Fruit fly (Drosophila melanogaster) whole organism, embryonic: Measurements from ENCODE around the gene CG43439.

Experiments
- Abd-B ChIP-seq: fragments of 200-800 bp; sonication (Bioruptor generic); optimal IDR thresholded peaks from 2 replicates; lab custom pipeline; 2018; ENCODE audit warnings: missing biosample characterization, mild to moderate bottlenecking, missing genetic modification characterization, moderate library complexity
- Bgb ChIP-seq: fragments of 200-800 bp; sonication (Bioruptor generic); IDR thresholded peaks from 2 replicates; pipeline ENCODE4 v1.3.6; 2022; ENCODE audit warnings: missing biosample characterization, missing genetic modification characterization; ENCODE audit not compliant: partially characterized antibody
- CG1024 ChIP-seq: fragments of 200-800 bp; sonication (Bioruptor generic); IDR thresholded peaks from 2 replicates; pipeline ENCODE4 v1.3.6; 2022; ENCODE audit warnings: missing biosample characterization, missing genetic modification characterization
- CG10321 ChIP-seq: fragments of 200-800 bp; sonication (Bioruptor generic); IDR thresholded peaks from 2 replicates; pipeline ENCODE4 v1.3.6; 2022; ENCODE audit warnings: missing biosample characterization, missing genetic modification characterization
- CG12104 ChIP-seq: fragments of 200-800 bp; sonication (Bioruptor generic); optimal IDR thresholded peaks from 3 replicates; lab custom pipeline; 2016; ENCODE audit warnings: missing biosample characterization, missing genetic modification characterization
- CG13123 ChIP-seq: fragments of 200-800 bp; sonication (Bioruptor generic); optimal IDR thresholded peaks from 2 replicates; lab custom pipeline; 2016; ENCODE audit warnings: missing biosample characterization, missing genetic modification characterization
- CG13624 ChIP-seq: fragments of 200-800 bp; sonication (Bioruptor generic); optimal IDR thresholded peaks from 2 replicates; lab custom pipeline; 2016; ENCODE audit warnings: missing biosample characterization, missing genetic modification characterization
- CG14014 ChIP-seq: fragments of 200-800 bp; sonication (Bioruptor generic); IDR thresholded peaks from 2 replicates; pipeline ENCODE4 v1.3.6; 2022; ENCODE audit warnings: missing biosample characterization, missing genetic modification characterization
- CG15479 ChIP-seq: fragments of 200-800 bp; sonication (Bioruptor generic); optimal IDR thresholded peaks from 3 replicates; lab custom pipeline; 2019; ENCODE audit warnings: missing biosample characterization, mild to moderate bottlenecking, missing genetic modification characterization, moderate library complexity
- CG15696 ChIP-seq: fragments of 200-800 bp; sonication (Bioruptor generic); optimal IDR thresholded peaks from 2 replicates; lab custom pipeline; 2019; ENCODE audit warnings: missing biosample characterization, mild to moderate bottlenecking, missing genetic modification characterization, moderate library complexity
- CG16813 ChIP-seq: fragments of 200-800 bp; sonication (Bioruptor generic); IDR thresholded peaks from 3 replicates; pipeline ENCODE4 v1.3.6; 2022; ENCODE audit warnings: missing biosample characterization, missing genetic modification characterization; ENCODE audit not compliant: partially characterized antibody
- CG17829 ChIP-seq: fragments of 200-800 bp; optimal IDR thresholded peaks from 2 replicates; lab custom pipeline; 2019; ENCODE audit warnings: missing biosample characterization, mild to moderate bottlenecking, missing genetic modification characterization, moderate library complexity
- CG18476 ChIP-seq: fragments of 200-800 bp; sonication (Bioruptor generic); optimal IDR thresholded peaks from 2 replicates; lab custom pipeline; 2016; ENCODE audit warnings: missing biosample characterization, mild to moderate bottlenecking, missing genetic modification characterization
- CG30020 ChIP-seq: fragments of 200-800 bp; optimal IDR thresholded peaks from 2 replicates; lab custom pipeline; 2019; ENCODE audit warnings: missing biosample characterization, mild to moderate bottlenecking, missing genetic modification characterization, moderate library complexity
- CG30431 ChIP-seq: fragments of 200-800 bp; sonication (Bioruptor generic); optimal IDR thresholded peaks from 2 replicates; lab custom pipeline; 2017; ENCODE audit warnings: missing biosample characterization, missing genetic modification characterization
- CG4360 ChIP-seq: fragments of 200-800 bp; sonication (Bioruptor generic); IDR thresholded peaks from 2 replicates; pipeline ENCODE4 v1.3.6; 2022; ENCODE audit warnings: missing biosample characterization, missing genetic modification characterization
- CG7928 ChIP-seq: fragments of 200-800 bp; sonication (Bioruptor generic); optimal IDR thresholded peaks from 2 replicates; lab custom pipeline; 2017; ENCODE audit warnings: missing biosample characterization, mild to moderate bottlenecking, missing genetic modification characterization
- CG9727 ChIP-seq: fragments of 200-800 bp; sonication (Bioruptor generic); optimal IDR thresholded peaks from 3 replicates; lab custom pipeline; 2017; ENCODE audit warnings: missing biosample characterization, mild to moderate bottlenecking, missing genetic modification characterization
- D19B ChIP-seq: fragments of 200-800 bp; sonication (Bioruptor generic); optimal IDR thresholded peaks from 2 replicates; lab custom pipeline; 2017; ENCODE audit warnings: missing biosample characterization, mild to moderate bottlenecking, missing genetic modification characterization
- Deaf1 ChIP-seq: fragments of 200-800 bp; optimal IDR thresholded peaks from 3 replicates; lab custom pipeline; 2019; ENCODE audit warnings: missing biosample characterization, mild to moderate bottlenecking, missing genetic modification characterization, moderate library complexity
- Hr51 ChIP-seq, 2 experiments: fragments of 200-800 bp; sonication (Bioruptor generic); optimal IDR thresholded peaks; 2 replicates in 1 of 2; 3 replicates in 1 of 2; lab custom pipeline; 2016 to 2018; ENCODE audit warnings: missing biosample characterization in 2 of 2, missing genetic modification characterization in 2 of 2, mild to moderate bottlenecking in 1 of 2, moderate library complexity in 1 of 2
- Hr78 ChIP-seq, 2 experiments: fragments of 200-800 bp in 1 of 2; fragments of >200 bp in 1 of 2; sonication (Bioruptor generic) in 1 of 2; optimal IDR thresholded peaks; 2 replicates each; lab custom pipeline; 2017 to 2019; ENCODE audit warnings: missing biosample characterization in 2 of 2, missing genetic modification characterization in 2 of 2, mild to moderate bottlenecking in 1 of 2, moderate library complexity in 1 of 2
- Jarid2 ChIP-seq: fragments of 200-800 bp; sonication (Bioruptor generic); optimal IDR thresholded peaks from 3 replicates; lab custom pipeline; 2017; ENCODE audit warnings: mild to moderate bottlenecking, missing biosample characterization, missing genetic modification reagents, missing genetic modification characterization
- Kr ChIP-seq: fragments of 200-800 bp; sonication (Bioruptor generic); optimal IDR thresholded peaks from 2 replicates; lab custom pipeline; 2017; ENCODE audit warnings: missing biosample characterization, mild to moderate bottlenecking, missing genetic modification characterization
- Lhr ChIP-seq: fragments of 200-800 bp; sonication (Bioruptor generic); optimal IDR thresholded peaks from 3 replicates; lab custom pipeline; 2017; ENCODE audit warnings: mild to moderate bottlenecking, missing biosample characterization, missing genetic modification reagents, missing genetic modification characterization
- Mad ChIP-seq: fragments of 200-800 bp; sonication (Bioruptor generic); optimal IDR thresholded peaks from 2 replicates; lab custom pipeline; 2016; ENCODE audit warnings: missing biosample characterization, missing genetic modification characterization
- Nf-YA ChIP-seq: fragments of 200-800 bp; sonication (Bioruptor generic); IDR thresholded peaks from 2 replicates; pipeline ENCODE4 v1.3.6; 2022; ENCODE audit warnings: missing biosample characterization, missing genetic modification characterization
- Nf-YB ChIP-seq: fragments of 200-800 bp; sonication (Bioruptor generic); optimal IDR thresholded peaks from 3 replicates; lab custom pipeline; 2019; ENCODE audit warnings: missing biosample characterization, mild to moderate bottlenecking, missing genetic modification characterization, moderate library complexity
- NfI ChIP-seq: fragments of 200-800 bp; sonication (Bioruptor generic); optimal IDR thresholded peaks from 3 replicates; lab custom pipeline; 2018; ENCODE audit warnings: missing biosample characterization, mild to moderate bottlenecking, missing genetic modification characterization, moderate library complexity
- ac ChIP-seq: fragments of 200-800 bp; sonication (Bioruptor generic); optimal IDR thresholded peaks from 3 replicates; lab custom pipeline; 2017; ENCODE audit warnings: missing biosample characterization, mild to moderate bottlenecking, missing genetic modification characterization
- cad ChIP-seq: fragments of >200 bp; optimal IDR thresholded peaks from 2 replicates; lab custom pipeline; 2017; ENCODE audit warnings: missing biosample characterization, missing genetic modification characterization
- cas ChIP-seq: fragments of 200-800 bp; sonication (Bioruptor generic); IDR thresholded peaks from 2 replicates; pipeline ENCODE4 v1.3.6; 2022; ENCODE audit warnings: missing biosample characterization, missing genetic modification characterization
- ci ChIP-seq: fragments of 200-800 bp; sonication (Bioruptor generic); IDR thresholded peaks from 3 replicates; pipeline ENCODE4 v1.3.6; 2022; ENCODE audit warnings: missing biosample characterization, missing genetic modification characterization
- dimm ChIP-seq: fragments of 200-800 bp; sonication (Bioruptor generic); IDR thresholded peaks from 2 replicates; pipeline ENCODE4 v1.3.6; 2022; ENCODE audit warnings: missing biosample characterization, missing genetic modification characterization
- emc ChIP-seq: fragments of 200-800 bp; sonication (Bioruptor generic); optimal IDR thresholded peaks from 2 replicates; lab custom pipeline; 2016; ENCODE audit warnings: missing biosample characterization, missing genetic modification characterization
- kni ChIP-seq: fragments of 200-800 bp; sonication (Bioruptor generic); optimal IDR thresholded peaks from 3 replicates; lab custom pipeline; 2017; ENCODE audit warnings: mild to moderate bottlenecking, missing biosample characterization, missing genetic modification reagents, missing genetic modification characterization
- lbe ChIP-seq: fragments of 200-800 bp; sonication (Bioruptor generic); optimal IDR thresholded peaks from 2 replicates; lab custom pipeline; 2016; ENCODE audit warnings: missing biosample characterization, mild to moderate bottlenecking, missing genetic modification characterization
- nerfin-2 ChIP-seq: fragments of 200-800 bp; sonication (Bioruptor generic); IDR thresholded peaks from 2 replicates; pipeline ENCODE4 v1.3.6; 2022; ENCODE audit warnings: missing biosample characterization, missing genetic modification characterization; ENCODE audit not compliant: partially characterized antibody
- onecut ChIP-seq: fragments of 200-800 bp; sonication (Bioruptor generic); IDR thresholded peaks from 2 replicates; pipeline ENCODE4 v1.3.6; 2022; ENCODE audit warnings: missing biosample characterization, missing genetic modification characterization
- phol ChIP-seq: fragments of 200-800 bp; sonication (Bioruptor generic); optimal IDR thresholded peaks from 3 replicates; lab custom pipeline; 2018; ENCODE audit warnings: missing biosample characterization, mild to moderate bottlenecking, missing genetic modification characterization, moderate library complexity
- pnt ChIP-seq: fragments of 200-800 bp; sonication (Bioruptor generic); optimal IDR thresholded peaks from 3 replicates; lab custom pipeline; 2016; ENCODE audit warnings: missing biosample characterization, missing genetic modification characterization
- ranshi ChIP-seq: fragments of 200-800 bp; sonication (Bioruptor generic); IDR thresholded peaks from 2 replicates; pipeline ENCODE4 v1.3.6; 2022; ENCODE audit warnings: missing biosample characterization, missing genetic modification characterization
- scrt ChIP-seq: fragments of 200-800 bp; sonication (Bioruptor generic); optimal IDR thresholded peaks from 2 replicates; lab custom pipeline; 2018; ENCODE audit warnings: missing biosample characterization, mild to moderate bottlenecking, missing genetic modification characterization, moderate library complexity
- sisA ChIP-seq: fragments of 200-800 bp; sonication (Bioruptor generic); IDR thresholded peaks from 2 replicates; pipeline ENCODE4 v1.3.6; 2022; ENCODE audit warnings: missing biosample characterization, missing genetic modification characterization
- tup ChIP-seq: fragments of 200-800 bp; sonication (Bioruptor generic); optimal IDR thresholded peaks from 2 replicates; lab custom pipeline; 2016; ENCODE audit warnings: missing biosample characterization, mild to moderate bottlenecking, missing genetic modification characterization, moderate library complexity
- vvl ChIP-seq: fragments of 200-800 bp; sonication (Bioruptor generic); IDR thresholded peaks from 2 replicates; pipeline ENCODE4 v1.3.6; 2022; ENCODE audit warnings: missing biosample characterization, missing genetic modification characterization
- zen ChIP-seq: fragments of 200-800 bp; sonication (Bioruptor generic); optimal IDR thresholded peaks from 3 replicates; lab custom pipeline; 2018; ENCODE audit warnings: missing biosample characterization, mild to moderate bottlenecking, missing genetic modification characterization, moderate library complexity
- zen2 ChIP-seq: fragments of 200-800 bp; sonication (Bioruptor generic); IDR thresholded peaks from 3 replicates; pipeline ENCODE4 v1.3.6; 2022; ENCODE audit warnings: missing biosample characterization, missing genetic modification characterization; ENCODE audit not compliant: partially characterized antibody

Gene CG43439

DNA sequence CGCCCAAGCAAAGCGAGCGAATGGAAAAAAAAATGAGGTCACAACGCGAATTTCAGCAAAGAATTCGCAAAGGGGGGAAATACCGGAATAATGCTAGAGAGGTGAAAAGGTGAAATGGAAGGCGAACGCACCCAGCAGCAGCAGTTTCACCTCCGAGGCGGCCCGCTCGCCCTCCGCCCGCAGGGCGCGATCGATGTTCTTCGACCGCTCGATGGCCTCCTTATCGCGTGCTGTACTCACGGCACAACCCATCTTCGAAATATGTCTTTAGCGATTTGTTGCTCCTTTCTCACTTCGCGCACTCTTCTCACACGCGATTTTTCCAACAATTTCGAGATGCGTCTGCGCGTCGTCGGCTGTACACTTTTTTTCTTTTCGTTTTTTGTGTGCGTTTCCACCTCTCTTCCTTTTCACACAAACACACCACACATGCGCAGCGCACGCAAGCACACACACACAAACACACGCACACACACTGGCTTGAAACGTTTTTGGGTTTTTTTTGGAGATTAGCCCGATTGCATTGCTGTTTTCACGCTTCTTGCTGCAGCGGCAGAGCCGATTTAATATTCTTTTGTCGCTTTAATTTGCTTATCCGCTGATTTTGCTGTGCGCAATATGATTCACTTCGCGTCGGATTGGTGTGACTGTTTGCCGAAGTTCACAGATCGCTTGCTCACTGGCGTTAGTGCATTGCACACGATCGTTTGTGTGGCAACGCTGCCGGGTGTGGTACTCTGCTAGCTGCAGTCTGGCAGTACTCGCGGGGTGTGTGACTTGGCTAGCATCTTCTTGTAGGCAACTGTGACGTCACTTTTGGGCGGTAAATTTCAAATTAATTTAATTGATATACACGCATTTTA is 4.8 kb downstream of the CG43439 start, which contains the start of gene Galphai (continued):
- no peak for TF ChIP-seq Nf-YA
- peak; percentile 75 for TF ChIP-seq vvl
- peak; percentile 50; the same call in 2 of the 3 replicates for TF ChIP-seq CG16813 (GFP tag; lab: Robert Waterston, UW)
- peak; percentile 100 for TF ChIP-seq Lhr (GFP tag; lab: Kevin White, UChicago)
- peak; percentile 73 for TF ChIP-seq phol (tag; lab: Kevin White, UChicago)
- peak; percentile 49; the same call in 1 of the 2 replicates for TF ChIP-seq CG10321 (GFP tag; lab: Robert Waterston, UW)
- TF ChIP-seq CG15479 (GFP tag; lab: Kevin White, UChicago): peak; percentile 96
- TF ChIP-seq dimm (GFP tag; lab: Robert Waterston, UW): no peak
- peak; percentile 17 for TF ChIP-seq kni (GFP tag; lab: Kevin White, UChicago)
- TF ChIP-seq lbe (GFP tag; lab: Kevin White, UChicago): no peak
- peak; percentile 24 for TF ChIP-seq CG30020 (tag; lab: Kevin White, UChicago)
- TF ChIP-seq CG17829: peak; percentile 67
- TF ChIP-seq ranshi (GFP tag; lab: Robert Waterston, UW): no peak
- TF ChIP-seq Nf-YB (GFP tag; lab: Kevin White, UChicago): peak; percentile 14
- no peak for TF ChIP-seq ac (GFP tag; lab: Kevin White, UChicago)
- TF ChIP-seq Jarid2 (GFP tag; lab: Kevin White, UChicago): peak; percentile 72
- TF ChIP-seq CG1024: no peak
- peak; percentile 48 for TF ChIP-seq CG7928 (GFP tag; lab: Kevin White, UChicago)
- TF ChIP-seq CG13624 (GFP tag; lab: Kevin White, UChicago): peak; percentile 80
- no peak for TF ChIP-seq emc
- no peak for TF ChIP-seq CG9727
- peak in 1 of 2 experiments; percentile 69 for TF ChIP-seq Hr78 (GFP tag; optimal IDR thresholded peaks at IDR 0.05; lab: Kevin White, UChicago)
- no peak for TF ChIP-seq D19B
- TF ChIP-seq cad: no peak
- peak; percentile 58 for TF ChIP-seq Abd-B (GFP tag; lab: Kevin White, UChicago)
- TF ChIP-seq CG30431 (GFP tag; lab: Kevin White, UChicago): no peak
- TF ChIP-seq pnt: peak; percentile 41
- no peak for TF ChIP-seq CG4360 (GFP tag; lab: Robert Waterston, UW)
- peak; percentile 64 for TF ChIP-seq zen (tag; lab: Kevin White, UChicago)
- no peak for TF ChIP-seq scrt (GFP tag; lab: Kevin White, UChicago)
- no peak for TF ChIP-seq NfI (GFP tag; lab: Kevin White, UChicago)
- TF ChIP-seq onecut (GFP tag; lab: Robert Waterston, UW): no peak
- peak in 1 of 2 experiments; percentile 33 for TF ChIP-seq Hr51 (GFP tag; optimal IDR thresholded peaks at IDR 0.05; lab: Kevin White, UChicago)
- no peak for TF ChIP-seq CG12104
- peak; percentile 63 for TF ChIP-seq Deaf1 (tag; lab: Kevin White, UChicago)
- TF ChIP-seq CG18476 (GFP tag; lab: Kevin White, UChicago): no peak
- no peak for TF ChIP-seq sisA (GFP tag; lab: Robert Waterston, UW)
- TF ChIP-seq CG15696 (tag; lab: Kevin White, UChicago): no peak
- TF ChIP-seq ci (GFP tag; lab: Robert Waterston, UW): peak; percentile 77; the same call in 2 of the 3 replicates
- no peak for TF ChIP-seq zen2 (GFP tag; lab: Robert Waterston, UW)
- no peak for TF ChIP-seq Kr (GFP tag; lab: Kevin White, UChicago)
- TF ChIP-seq Bgb: peak; percentile 64; the same call in 1 of the 2 replicates
- TF ChIP-seq CG13123 (GFP tag; lab: Kevin White, UChicago): no peak
- peak; percentile 59 for TF ChIP-seq Mad (GFP tag; lab: Kevin White, UChicago)
- no peak for TF ChIP-seq tup (GFP tag; lab: Kevin White, UChicago)
- no peak for TF ChIP-seq CG14014 (GFP tag; lab: Robert Waterston, UW)
- no peak for TF ChIP-seq nerfin-2
- TF ChIP-seq cas (GFP tag; lab: Robert Waterston, UW): 0 out of 2 replicates have a peak, but pooled peaks have one; percentile 12
